Fruit fly (Drosophila melanogaster) whole organism, embryonic: ENCODE data around the gene CG32647.

ENCODE experiments used
- Blimp-1 ChIP-seq: fragments of 200-800 bp; sonication (Bioruptor generic); optimal IDR thresholded peaks from 3 replicates; lab custom pipeline; 2018; ENCODE audit warnings: missing biosample characterization, missing genetic modification characterization, mild to moderate bottlenecking, moderate library complexity, missing genetic modification reagents
- CG10979 ChIP-seq: fragments of 200-800 bp; sonication (Bioruptor generic); optimal IDR thresholded peaks from 2 replicates; lab custom pipeline; 2018; ENCODE audit warnings: missing biosample characterization, mild to moderate bottlenecking, missing genetic modification characterization, moderate library complexity
- CG12104 ChIP-seq: fragments of 200-800 bp; sonication (Bioruptor generic); optimal IDR thresholded peaks from 3 replicates; lab custom pipeline; 2016; ENCODE audit warnings: missing biosample characterization, missing genetic modification characterization
- CG12659 ChIP-seq: fragments of 200-800 bp; sonication (Bioruptor generic); optimal IDR thresholded peaks from 3 replicates; lab custom pipeline; 2017; ENCODE audit warnings: mild to moderate bottlenecking, missing biosample characterization, missing genetic modification reagents, missing genetic modification characterization
- CG14710 ChIP-seq: fragments of 200-800 bp; sonication (Bioruptor generic); optimal IDR thresholded peaks from 3 replicates; lab custom pipeline; 2019; ENCODE audit warnings: missing biosample characterization, mild to moderate bottlenecking, missing genetic modification characterization, moderate library complexity
- CG1602 ChIP-seq: fragments of 200-800 bp; sonication (Bioruptor generic); optimal IDR thresholded peaks from 3 replicates; lab custom pipeline; 2016; ENCODE audit warnings: missing biosample characterization, missing genetic modification characterization
- CG1647 ChIP-seq: fragments of 200-800 bp; sonication (Bioruptor generic); optimal IDR thresholded peaks from 3 replicates; lab custom pipeline; 2016; ENCODE audit warnings: missing biosample characterization, missing genetic modification characterization
- CG18011 ChIP-seq: fragments of 200-800 bp; sonication (Bioruptor generic); optimal IDR thresholded peaks from 2 replicates; lab custom pipeline; 2017; ENCODE audit warnings: missing biosample characterization, missing genetic modification characterization, mild to moderate bottlenecking, moderate library complexity, missing genotype
- CG18599 ChIP-seq: fragments of 200-800 bp; sonication (Bioruptor generic); optimal IDR thresholded peaks from 3 replicates; lab custom pipeline; 2017; ENCODE audit warnings: missing biosample characterization, missing genetic modification characterization, mild to moderate bottlenecking, moderate library complexity, missing genetic modification reagents
- CG2712 ChIP-seq: fragments of 200-800 bp; optimal IDR thresholded peaks from 3 replicates; lab custom pipeline; 2019; ENCODE audit warnings: missing biosample characterization, mild to moderate bottlenecking, missing genetic modification characterization, moderate library complexity
- CG32772 ChIP-seq: fragments of 200-800 bp; sonication (Bioruptor generic); IDR thresholded peaks from 2 replicates; pipeline ENCODE4 v1.3.6; 2022; ENCODE audit warnings: missing biosample characterization, missing genetic modification characterization
- CG5953 ChIP-seq: fragments of 200-800 bp; sonication (Bioruptor generic); IDR thresholded peaks from 2 replicates; pipeline ENCODE4 v1.3.6; 2022; ENCODE audit warnings: missing biosample characterization, missing genetic modification characterization
- CG6683 ChIP-seq: fragments of 200-800 bp; sonication (Bioruptor generic); optimal IDR thresholded peaks from 2 replicates; lab custom pipeline; 2017; ENCODE audit warnings: missing biosample characterization, mild to moderate bottlenecking, missing genetic modification characterization, missing genetic modification reagents
- CG7839 ChIP-seq: fragments of 200-800 bp; sonication (Bioruptor generic); optimal IDR thresholded peaks from 3 replicates; lab custom pipeline; 2018; ENCODE audit warnings: missing biosample characterization, mild to moderate bottlenecking, missing genetic modification characterization, moderate library complexity
- CG7928 ChIP-seq: fragments of 200-800 bp; sonication (Bioruptor generic); optimal IDR thresholded peaks from 2 replicates; lab custom pipeline; 2017; ENCODE audit warnings: missing biosample characterization, mild to moderate bottlenecking, missing genetic modification characterization
- CG9817 ChIP-seq: fragments of 200-800 bp; sonication (Bioruptor generic); optimal IDR thresholded peaks from 2 replicates; lab custom pipeline; 2018; ENCODE audit warnings: missing biosample characterization, mild to moderate bottlenecking, missing genetic modification characterization, moderate library complexity
- CTCF ChIP-seq: fragments of 200-800 bp; sonication (Bioruptor generic); optimal IDR thresholded peaks from 2 replicates; lab custom pipeline; 2017; ENCODE audit warnings: missing biosample characterization, mild to moderate bottlenecking, missing genetic modification characterization, moderate library complexity
- Dip3 ChIP-seq: fragments of 200-800 bp; sonication (Bioruptor generic); optimal IDR thresholded peaks from 3 replicates; lab custom pipeline; 2016; ENCODE audit warnings: missing biosample characterization, missing genetic modification characterization
- Ets65A ChIP-seq: fragments of 200-800 bp; sonication (Bioruptor generic); peaks from one replicate; lab custom pipeline; 2016; ENCODE audit warnings: missing biosample characterization, missing genetic modification characterization
- Fer1 ChIP-seq: fragments of 200-800 bp; sonication (Bioruptor generic); optimal IDR thresholded peaks from 2 replicates; lab custom pipeline; 2017; ENCODE audit warnings: missing biosample characterization, mild to moderate bottlenecking, missing genetic modification characterization
- H2.0 ChIP-seq: fragments of 200-800 bp; sonication (Bioruptor generic); IDR thresholded peaks from 2 replicates; pipeline ENCODE4 v1.3.6; 2022; ENCODE audit warnings: missing biosample characterization, missing genetic modification characterization
- Hr51 ChIP-seq, 2 experiments: fragments of 200-800 bp; sonication (Bioruptor generic); optimal IDR thresholded peaks; 2 replicates in 1 of 2; 3 replicates in 1 of 2; lab custom pipeline; 2016 to 2018; ENCODE audit warnings: missing biosample characterization in 2 of 2, missing genetic modification characterization in 2 of 2, mild to moderate bottlenecking in 1 of 2, moderate library complexity in 1 of 2
- Lpt ChIP-seq: fragments of >200 bp; optimal IDR thresholded peaks from 2 replicates; lab custom pipeline; 2018; ENCODE audit warnings: missing biosample characterization, missing genetic modification characterization
- Mad ChIP-seq: fragments of 200-800 bp; sonication (Bioruptor generic); optimal IDR thresholded peaks from 2 replicates; lab custom pipeline; 2016; ENCODE audit warnings: missing biosample characterization, missing genetic modification characterization
- Nf-YC ChIP-seq: fragments of 200-800 bp; optimal IDR thresholded peaks from 3 replicates; lab custom pipeline; 2019; ENCODE audit warnings: missing biosample characterization, mild to moderate bottlenecking, missing genetic modification characterization, moderate library complexity
- Side ChIP-seq: fragments of 200-800 bp; sonication (Bioruptor generic); optimal IDR thresholded peaks from 2 replicates; lab custom pipeline; 2016; ENCODE audit warnings: missing biosample characterization, missing genetic modification characterization
- Sry-β ChIP-seq: fragments of 200-800 bp; sonication (Bioruptor generic); optimal IDR thresholded peaks from 2 replicates; lab custom pipeline; 2018; ENCODE audit warnings: missing biosample characterization, mild to moderate bottlenecking, missing genetic modification characterization, moderate library complexity
- Ssrp ChIP-seq: fragments of 200-800 bp; sonication (Bioruptor generic); optimal IDR thresholded peaks from 2 replicates; lab custom pipeline; 2018; ENCODE audit warnings: missing biosample characterization, mild to moderate bottlenecking, missing genetic modification characterization, moderate library complexity
- ap ChIP-seq: fragments of 200-800 bp; sonication (Bioruptor generic); IDR thresholded peaks from 2 replicates; pipeline ENCODE4 v1.3.6; 2022; ENCODE audit warnings: missing biosample characterization, missing genetic modification characterization
- cad ChIP-seq: fragments of >200 bp; optimal IDR thresholded peaks from 2 replicates; lab custom pipeline; 2017; ENCODE audit warnings: missing biosample characterization, missing genetic modification characterization
- crc ChIP-seq: fragments of 200-800 bp; sonication (Bioruptor generic); optimal IDR thresholded peaks from 2 replicates; lab custom pipeline; 2016; ENCODE audit warnings: missing biosample characterization, missing genetic modification characterization
- dimm ChIP-seq: fragments of 200-800 bp; sonication (Bioruptor generic); IDR thresholded peaks from 2 replicates; pipeline ENCODE4 v1.3.6; 2022; ENCODE audit warnings: missing biosample characterization, missing genetic modification characterization
- ems ChIP-seq: fragments of 200-800 bp; sonication (Bioruptor generic); optimal IDR thresholded peaks from 3 replicates; lab custom pipeline; 2016; ENCODE audit warnings: missing biosample characterization, missing genetic modification characterization
- en ChIP-seq: fragments of 200-800 bp; sonication (Bioruptor generic); optimal IDR thresholded peaks from 2 replicates; lab custom pipeline; 2016; ENCODE audit warnings: missing biosample characterization, missing genetic modification characterization
- eyg ChIP-seq: fragments of 200-800 bp; sonication (Bioruptor generic); optimal IDR thresholded peaks from 3 replicates; lab custom pipeline; 2016; ENCODE audit warnings: missing biosample characterization, missing genetic modification characterization
- gce ChIP-seq: fragments of 200-800 bp; sonication (Bioruptor generic); IDR thresholded peaks from 3 replicates; pipeline ENCODE4 v1.3.6; 2022; ENCODE audit warnings: missing biosample characterization, missing genetic modification characterization
- grn ChIP-seq: fragments of 200-800 bp; sonication (Bioruptor generic); optimal IDR thresholded peaks from 3 replicates; lab custom pipeline; 2017; ENCODE audit warnings: missing biosample characterization, missing genetic modification characterization
- her ChIP-seq: fragments of 200-800 bp; sonication (Bioruptor generic); optimal IDR thresholded peaks from 2 replicates; lab custom pipeline; 2016; ENCODE audit warnings: missing biosample characterization, missing genetic modification characterization
- knrl ChIP-seq: fragments of 200-800 bp; sonication (Bioruptor generic); IDR thresholded peaks from 3 replicates; pipeline ENCODE4 v1.3.6; 2022; ENCODE audit warnings: missing biosample characterization, missing genetic modification characterization; ENCODE audit not compliant: partially characterized antibody
- lov ChIP-seq, 2 experiments: fragments of 200-800 bp in 1 of 2; fragments of >200 bp in 1 of 2; sonication (Bioruptor generic) in 1 of 2; IDR thresholded peaks in 1 of 2; optimal IDR thresholded peaks in 1 of 2; 2 replicates in 1 of 2; 3 replicates in 1 of 2; pipeline versions ENCODE4 v1.3.6 to Lab custom; 2017 to 2022; ENCODE audit warnings: missing biosample characterization in 1 of 2, missing genetic modification characterization in 1 of 2
- mam ChIP-seq: fragments of 200-800 bp; sonication (Bioruptor generic); optimal IDR thresholded peaks from 3 replicates; lab custom pipeline; 2016; ENCODE audit warnings: missing biosample characterization, missing genetic modification characterization
- nom ChIP-seq: fragments of 200-800 bp; sonication (Bioruptor generic); optimal IDR thresholded peaks from 2 replicates; lab custom pipeline; 2017; ENCODE audit warnings: missing biosample characterization, missing genetic modification characterization, mild to moderate bottlenecking, moderate library complexity, missing genetic modification reagents
- pfk ChIP-seq: fragments of 200-800 bp; sonication (Bioruptor generic); optimal IDR thresholded peaks from 2 replicates; lab custom pipeline; 2018; ENCODE audit warnings: missing biosample characterization, mild to moderate bottlenecking, missing genetic modification characterization, moderate library complexity
- pita ChIP-seq: fragments of 200-800 bp; sonication (Bioruptor generic); optimal IDR thresholded peaks from 2 replicates; lab custom pipeline; 2017; ENCODE audit warnings: missing biosample characterization, mild to moderate bottlenecking, missing genetic modification characterization
- prd ChIP-seq, 3 experiments: fragments of >200 bp in 2 of 3; fragments of 200-800 bp in 1 of 3; sonication (Bioruptor generic) in 1 of 3; optimal IDR thresholded peaks in 2 of 3; IDR thresholded peaks in 1 of 3; 2 replicates in 2 of 3; 3 replicates in 1 of 3; pipeline versions ENCODE4 v1.3.6 to Lab custom; 2017 to 2022; ENCODE audit warnings: missing biosample characterization in 1 of 3, missing genetic modification characterization in 1 of 3
- sens ChIP-seq: fragments of 200-800 bp; sonication (Bioruptor generic); peaks from one replicate; lab custom pipeline; 2016; ENCODE audit warnings: missing biosample characterization, missing genetic modification characterization
- sqz ChIP-seq: fragments of 200-800 bp; sonication (Bioruptor generic); optimal IDR thresholded peaks from 3 replicates; lab custom pipeline; 2018; ENCODE audit warnings: missing biosample characterization, mild to moderate bottlenecking, missing genetic modification characterization
- sug ChIP-seq: fragments of 200-800 bp; optimal IDR thresholded peaks from 2 replicates; lab custom pipeline; 2019; ENCODE audit warnings: missing biosample characterization, mild to moderate bottlenecking, missing genetic modification characterization, moderate library complexity
- tin ChIP-seq: fragments of 200-800 bp; sonication (Bioruptor generic); optimal IDR thresholded peaks from 3 replicates; lab custom pipeline; 2016; ENCODE audit warnings: missing biosample characterization, missing genetic modification characterization
- tna ChIP-seq: fragments of 200-800 bp; sonication (Bioruptor generic); IDR thresholded peaks from 2 replicates; pipeline ENCODE4 v1.3.6; 2022; ENCODE audit warnings: missing biosample characterization, missing genetic modification characterization; ENCODE audit not compliant: partially characterized antibody
- zfh1 ChIP-seq: fragments of 200-800 bp; sonication (Bioruptor generic); IDR thresholded peaks from 3 replicates; pipeline ENCODE4 v1.3.6; 2022; ENCODE audit warnings: missing biosample characterization, missing genetic modification characterization

Gene CG32647

DNA sequence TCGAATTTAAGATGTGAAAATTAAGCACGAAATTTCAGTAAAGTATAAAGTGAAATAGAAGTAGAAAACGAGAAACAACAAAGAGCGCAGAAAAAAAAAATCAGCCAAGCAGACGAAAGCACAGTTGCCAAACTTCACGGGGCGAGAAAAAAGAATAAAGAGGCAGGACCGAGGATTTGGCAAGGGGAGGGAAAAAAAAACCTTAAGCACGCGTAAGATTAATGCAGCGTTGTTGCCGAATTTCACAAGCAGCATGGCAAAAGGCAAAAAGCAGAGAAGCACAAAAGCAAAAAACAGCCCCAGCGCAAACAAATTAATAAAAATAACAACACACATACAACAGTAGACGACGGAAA, 50.4 kb downstream of the CG32647 start (continued):
- TF ChIP-seq knrl (GFP tag; lab: Robert Waterston, UW), result no peak
- no peak for TF ChIP-seq Mad (GFP tag; lab: Kevin White, UChicago)
- peak; percentile 80 for TF ChIP-seq sqz
- no peak for TF ChIP-seq Dip3 (GFP tag; lab: Kevin White, UChicago)
- TF ChIP-seq CG7928 (GFP tag; lab: Kevin White, UChicago), result no peak
- TF ChIP-seq en (GFP tag; lab: Kevin White, UChicago), result no peak
- TF ChIP-seq lov (optimal IDR thresholded peaks at IDR 0.05; lab: Kevin White, UChicago), result no peak
- 0 out of 3 replicates have a peak, but pooled peaks have one; percentile 42 for TF ChIP-seq lov (GFP tag; IDR thresholded peaks at IDR 0.05; lab: Robert Waterston, UW)
- no peak for TF ChIP-seq ems (GFP tag; lab: Kevin White, UChicago)
- no peak for TF ChIP-seq Fer1 (GFP tag; lab: Kevin White, UChicago)
- no peak for TF ChIP-seq tin (GFP tag; lab: Kevin White, UChicago)
- TF ChIP-seq Ets65A (GFP tag; lab: Kevin White, UChicago), result peak; percentile 5
- TF ChIP-seq eyg, result peak; percentile 2
- no peak for TF ChIP-seq nom (GFP tag; lab: Kevin White, UChicago)
- 0 out of 2 replicates have a peak, but pooled peaks have one; percentile 19 for TF ChIP-seq dimm (GFP tag; lab: Robert Waterston, UW)
- no peak for TF ChIP-seq grn (GFP tag; lab: Kevin White, UChicago)
- no peak for TF ChIP-seq mam
- no peak for TF ChIP-seq Blimp-1 (GFP tag; lab: Kevin White, UChicago)
- peak; percentile 63 for TF ChIP-seq CG32772 (GFP tag; lab: Robert Waterston, UW)
- TF ChIP-seq prd (optimal IDR thresholded peaks at IDR 0.05; lab: Kevin White, UChicago), result no peak
- peak; percentile 6; the same call in 2 of the 3 replicates for TF ChIP-seq prd (GFP tag; IDR thresholded peaks at IDR 0.05; lab: Robert Waterston, UW)
- no peak for TF ChIP-seq CTCF (GFP tag; lab: Kevin White, UChicago)
- TF ChIP-seq Hr51 (GFP tag; optimal IDR thresholded peaks at IDR 0.05; lab: Kevin White, UChicago), result no peak
- TF ChIP-seq sug, result no peak
- no peak for TF ChIP-seq CG18599 (GFP tag; lab: Kevin White, UChicago)
- TF ChIP-seq pita, result no peak
- peak; percentile 79 for TF ChIP-seq sens (GFP tag; lab: Kevin White, UChicago)
- TF ChIP-seq CG9817 (tag; lab: Kevin White, UChicago), result no peak
- no peak for TF ChIP-seq CG18011 (GFP tag; lab: Kevin White, UChicago)
- no peak for TF ChIP-seq Lpt (GFP tag; lab: Kevin White, UChicago)
- peak; percentile 8 for TF ChIP-seq her (GFP tag; lab: Kevin White, UChicago)
- TF ChIP-seq CG1647 (GFP tag; lab: Kevin White, UChicago), result no peak
- TF ChIP-seq Nf-YC (tag; lab: Kevin White, UChicago), result no peak
- TF ChIP-seq CG12104 (GFP tag; lab: Kevin White, UChicago), result no peak
- TF ChIP-seq Ssrp (tag; lab: Kevin White, UChicago), result no peak
- TF ChIP-seq CG14710, result no peak
- no peak for TF ChIP-seq CG12659
- no peak for TF ChIP-seq crc (GFP tag; lab: Kevin White, UChicago)
- no peak for TF ChIP-seq tna (GFP tag; lab: Robert Waterston, UW)
- no peak for TF ChIP-seq Sry-β (GFP tag; lab: Kevin White, UChicago)
- TF ChIP-seq ap (GFP tag; lab: Robert Waterston, UW), result 0 out of 2 replicates have a peak, but pooled peaks have one; percentile 20
- TF ChIP-seq gce (GFP tag; lab: Robert Waterston, UW), result no peak
- TF ChIP-seq CG7839 (tag; lab: Kevin White, UChicago), result no peak
- no peak for TF ChIP-seq CG6683 (GFP tag; lab: Kevin White, UChicago)
- TF ChIP-seq CG10979 (tag; lab: Kevin White, UChicago), result no peak
- TF ChIP-seq cad (GFP tag; lab: Kevin White, UChicago), result no peak
- TF ChIP-seq Side, result no peak
- TF ChIP-seq H2.0 (GFP tag; lab: Robert Waterston, UW), result no peak
- TF ChIP-seq zfh1, result peak; percentile 35; the same call in 1 of the 3 replicates
- 0 out of 2 replicates have a peak, but pooled peaks have one; percentile 55 for TF ChIP-seq CG5953 (GFP tag; lab: Robert Waterston, UW)
- no peak for TF ChIP-seq pfk (GFP tag; lab: Kevin White, UChicago)
- TF ChIP-seq CG1602 (GFP tag; lab: Kevin White, UChicago), result no peak
- TF ChIP-seq CG2712 (tag; lab: Kevin White, UChicago), result no peak
